Worm (Caenorhabditis elegans): ENCODE data around the gene ZK899.1.

Gene ZK899.1

ce11 chrX:9410747-9411146 lies 35.7 kb upstream of the ZK899.1 start:
- TF ChIP-seq zag-1 (tag; optimal IDR thresholded peaks at IDR 0.05) (no peak), pha-4 (tag; optimal IDR thresholded peaks at IDR 0.05) (peak; percentile 87)

ce11 chrX:9411675-9412074 lies 34.8 kb upstream of the ZK899.1 start:
- TF ChIP-seq pha-4 (tag; optimal IDR thresholded peaks at IDR 0.05): peak; percentile 72
- no peak for TF ChIP-seq ceh-16 (tag; optimal IDR thresholded peaks at IDR 0.05)

- TF ChIP-seq mdl-1 (tag; optimal IDR thresholded peaks at IDR 0.05) (no peak), ama-1 (optimal IDR thresholded peaks at IDR 0.05) (no peak), fkh-2 (tag; optimal IDR thresholded peaks at IDR 0.05) (no peak), daf-12 (tag; optimal IDR thresholded peaks at IDR 0.05) (no peak), nhr-11 (tag; optimal IDR thresholded peaks at IDR 0.05) (no peak), nhr-67 (tag; optimal IDR thresholded peaks at IDR 0.05) (no peak), mml-1 (tag; optimal IDR thresholded peaks at IDR 0.05) (no peak), tbx-2 (tag; optimal IDR thresholded peaks at IDR 0.05) (no peak), hmg-11 (tag; optimal IDR thresholded peaks at IDR 0.05) (no peak)
Measured at ce11 chrX:9417326-9417725, 29.1 kb upstream of the ZK899.1 start.

- TF ChIP-seq ceh-9 (tag; optimal IDR thresholded peaks at IDR 0.05) (no peak), nhr-11 (tag; optimal IDR thresholded peaks at IDR 0.05) (no peak), pha-4 (tag; optimal IDR thresholded peaks at IDR 0.05) (no peak)
Measured at ce11 chrX:9417948-9418347, 28.5 kb upstream of the ZK899.1 start.

ce11 chrX:9428059-9428458 lies 18.4 kb upstream of the ZK899.1 start, which contains the start of gene B0272.4:
Gene B0272.4, plus strand, starts transcription at chrX:9428431.
- TF ChIP-seq nhr-28 (tag; optimal IDR thresholded peaks at IDR 0.05) (no peak), ceh-28 (tag; optimal IDR thresholded peaks at IDR 0.05) (peak; percentile 16), pqm-1 (tag; optimal IDR thresholded peaks at IDR 0.05) (peak; percentile 97), egl-5 (tag; optimal IDR thresholded peaks at IDR 0.05) (no peak), R02D3.7 (tag; optimal IDR thresholded peaks at IDR 0.05) (no peak), nfya-1 (tag; optimal IDR thresholded peaks at IDR 0.05; ENCODE audit: insufficient read depth) (no peak), elt-2 (tag; optimal IDR thresholded peaks at IDR 0.05) (peak; percentile 93), sea-2 (GFP tag; optimal IDR thresholded peaks at IDR 0.05) (no peak), skn-1 (tag; optimal IDR thresholded peaks at IDR 0.05) (peak; percentile 45), snpc-4 (tag; optimal IDR thresholded peaks at IDR 0.05) (no peak), pha-4 (tag; optimal IDR thresholded peaks at IDR 0.05) (peak; percentile 9)

- TF ChIP-seq daf-12 (tag; optimal IDR thresholded peaks at IDR 0.05): no peak
- no peak for TF ChIP-seq ztf-4 (tag; optimal IDR thresholded peaks at IDR 0.05)
- no peak for TF ChIP-seq aly-2 (tag; optimal IDR thresholded peaks at IDR 0.05)
- TF ChIP-seq elt-2 (tag; optimal IDR thresholded peaks at IDR 0.05): peak; percentile 86
- TF ChIP-seq snpc-4 (tag; optimal IDR thresholded peaks at IDR 0.05): no peak
- TF ChIP-seq jun-1 (tag; optimal IDR thresholded peaks at IDR 0.05): peak; percentile 61
- TF ChIP-seq nhr-12 (tag; optimal IDR thresholded peaks at IDR 0.05): no peak
- TF ChIP-seq lin-15B (tag; optimal IDR thresholded peaks at IDR 0.05): peak; percentile 31
- no peak for TF ChIP-seq egl-5 (tag; optimal IDR thresholded peaks at IDR 0.05)
- TF ChIP-seq nhr-76 (tag; optimal IDR thresholded peaks at IDR 0.05): no peak
- no peak for TF ChIP-seq nhr-237 (tag; optimal IDR thresholded peaks at IDR 0.05)
- TF ChIP-seq nfya-1 (tag; optimal IDR thresholded peaks at IDR 0.05; ENCODE audit: insufficient read depth): peak; percentile 26
- TF ChIP-seq nhr-23 (tag; optimal IDR thresholded peaks at IDR 0.05): peak; percentile 74
- TF ChIP-seq ceh-28 (tag; optimal IDR thresholded peaks at IDR 0.05): peak; percentile 55
- peak in 1 of 3 experiments; percentile 33 for TF ChIP-seq elt-3 (tag; optimal IDR thresholded peaks at IDR 0.05)
- peak; percentile 71 for TF ChIP-seq pha-4 (tag; optimal IDR thresholded peaks at IDR 0.05)
- TF ChIP-seq ceh-82 (tag; optimal IDR thresholded peaks at IDR 0.05): no peak
- peak; percentile 1 for TF ChIP-seq nhr-43 (tag; optimal IDR thresholded peaks at IDR 0.05; ENCODE audit: poor library complexity, severe bottlenecking)
- peak; percentile 84 for TF ChIP-seq pqm-1 (tag; optimal IDR thresholded peaks at IDR 0.05)
Measured at ce11 chrX:9431002-9431482, 15.4 kb upstream of the ZK899.1 start, which contains the start of gene B0272.3. Gene B0272.3, plus strand, starts transcription at chrX:9431432.
